Worm (Caenorhabditis elegans) whole organism, L4/young adult: ENCODE data around the gene C13F10.7.

ENCODE experiments used
- W03F9.2 ChIP-seq: fragments of 150-350 bp; optimal IDR thresholded peaks from 2 replicates; lab custom pipeline; 2014; ENCODE audit warnings: missing biosample characterization, missing genetic modification characterization
- dao-5 ChIP-seq: sonication (generic microtip); optimal IDR thresholded peaks from 2 replicates; lab custom pipeline; 2016; ENCODE audit warnings: missing genotype, missing genetic modification characterization, moderate library complexity, missing compliant biosample characterization
- him-1 ChIP-seq: sonication (generic microtip); optimal IDR thresholded peaks from 2 replicates; lab custom pipeline; 2016; ENCODE audit warnings: missing genotype, missing genetic modification reagents, missing genetic modification characterization, missing compliant biosample characterization

DNA sequence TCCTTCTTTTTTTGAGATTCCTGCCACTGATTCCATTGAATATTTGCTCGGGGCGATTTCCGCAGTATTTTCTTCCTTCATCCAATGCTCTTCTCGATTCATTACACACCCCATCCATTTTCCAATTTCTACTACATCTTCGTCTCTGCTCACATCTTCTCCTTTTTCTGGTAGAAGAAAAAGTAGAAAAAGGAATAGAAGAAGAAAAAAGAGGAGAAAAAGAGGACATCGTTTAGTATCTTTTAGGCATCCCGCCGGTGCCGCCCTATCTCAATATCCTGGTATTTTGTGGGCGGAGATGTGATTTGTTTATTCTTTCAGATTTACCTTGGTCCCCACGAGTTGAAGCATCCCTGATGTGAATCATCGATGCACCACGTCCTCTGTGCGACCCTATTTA lies 47.9 kb downstream of the C13F10.7 start, which contains the start of gene lgc-39:
- TF ChIP-seq him-1 (tag; lab: Kevin White, UChicago) (no peak), W03F9.2 (tag; lab: Kevin White, UChicago) (no peak), dao-5 (tag; lab: Kevin White, UChicago) (no peak)
